Worm (Caenorhabditis elegans) whole organism, L2 larva: Measurements from ENCODE around the gene C33C12.12.

ENCODE experiments used
- alr-1 ChIP-seq: fragments of 150-350 bp; optimal IDR thresholded peaks from 2 replicates; lab custom pipeline; 2014; ENCODE audit warnings: missing biosample characterization, missing genetic modification characterization
- fos-1 ChIP-seq: fragments of 150-350 bp; optimal IDR thresholded peaks from 2 replicates; lab custom pipeline; 2014; ENCODE audit warnings: missing biosample characterization, missing genetic modification characterization
- lsy-2 ChIP-seq, 2 experiments: fragments of 150-350 bp in 1 of 2; sonication (generic microtip) in 1 of 2; optimal IDR thresholded peaks; 2 replicates each; lab custom pipeline; 2014 to 2017; ENCODE audit warnings: missing biosample characterization in 2 of 2, missing genetic modification characterization in 2 of 2
- mbf-1 ChIP-seq: sonication (generic microtip); optimal IDR thresholded peaks from 2 replicates; lab custom pipeline; 2017; ENCODE audit warnings: missing biosample characterization, missing genetic modification characterization
- nhr-11 ChIP-seq: fragments of 150-350 bp; optimal IDR thresholded peaks from 2 replicates; lab custom pipeline; 2014; ENCODE audit warnings: missing biosample characterization, missing genetic modification characterization
- sma-3 ChIP-seq: sonication (generic microtip); optimal IDR thresholded peaks from 2 replicates; lab custom pipeline; 2016; ENCODE audit warnings: missing genetic modification reagents, missing genetic modification characterization, missing compliant biosample characterization
- zag-1 ChIP-seq: fragments of 150-350 bp; optimal IDR thresholded peaks from 2 replicates; lab custom pipeline; 2014; ENCODE audit warnings: missing biosample characterization, missing genetic modification characterization

- TF ChIP-seq nhr-11 (no peak), sma-3 (GFP tag; lab: Kevin White, UChicago) (no peak), fos-1 (no peak), zag-1 (tag; lab: Kevin White, UChicago) (no peak), alr-1 (no peak), mbf-1 (no peak), lsy-2 (tag; optimal IDR thresholded peaks at IDR 0.05; lab: Kevin White, UChicago) (no peak)
Observed at ce11 chrII:2189357-2189756, 19.4 kb upstream of the C33C12.12 start, which contains the start of gene mtq-2.
